Worm (Caenorhabditis elegans): Measurements from ENCODE around the gene T09F5.2.

The T09F5.2 gene

DNA sequence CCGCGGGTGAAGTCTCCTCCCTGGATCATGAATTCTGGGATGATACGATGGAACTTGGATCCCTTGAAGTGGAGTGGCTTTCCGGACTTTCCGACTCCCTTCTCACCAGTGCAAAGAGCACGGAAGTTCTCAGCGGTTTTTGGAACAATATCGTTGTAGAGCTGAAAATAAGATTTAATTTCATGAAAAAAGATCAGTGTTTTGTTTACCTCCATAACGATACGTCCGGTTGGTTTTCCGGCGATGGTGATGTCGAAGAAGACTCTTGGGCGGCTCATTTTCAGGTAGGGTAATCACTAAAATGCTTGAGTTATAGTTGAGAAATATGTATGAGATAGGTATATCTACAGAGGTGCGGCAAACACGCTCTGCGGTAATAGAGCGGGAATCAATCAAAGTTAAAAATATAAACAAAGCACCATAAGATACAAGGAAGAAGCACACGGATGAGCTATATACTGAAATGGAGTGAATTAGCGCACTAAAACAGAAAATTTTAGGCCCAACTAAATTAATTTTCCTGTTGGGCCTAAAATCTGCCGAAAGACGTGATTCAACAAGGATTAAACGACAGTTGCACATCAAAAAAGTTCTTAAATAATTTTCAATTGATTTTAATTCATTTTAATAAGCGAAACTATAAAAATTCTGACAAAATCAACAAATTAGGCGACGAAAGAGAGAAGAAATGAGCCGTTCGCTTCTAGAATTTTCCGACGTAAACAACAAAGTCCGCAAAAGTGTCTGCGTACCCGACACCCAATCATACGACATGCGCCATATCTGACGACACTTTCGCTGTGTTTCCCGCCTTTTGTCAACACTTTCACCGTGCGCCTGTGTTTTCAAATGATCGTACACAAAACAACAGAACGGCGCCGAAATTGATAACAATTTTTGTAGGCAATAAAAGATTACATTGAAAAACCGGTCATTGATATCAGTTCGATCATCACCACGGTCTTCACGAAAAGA, 36.6 kb downstream of the T09F5.2 start, which contains the start of the genes cyn-7 and bath-36 (continued):
- no peak for TF ChIP-seq ztf-28 (GFP tag; IDR thresholded peaks at IDR 0.05)
- 0 out of 2 replicates have a peak, but pooled peaks have one; percentile 31 for TF ChIP-seq C06A6.2 (GFP tag; conservative IDR thresholded peaks at IDR 0.05)
- TF ChIP-seq F37B4.10 (GFP tag; IDR thresholded peaks at IDR 0.05) = no peak
- no peak for TF ChIP-seq egrh-3 (GFP tag; IDR thresholded peaks at IDR 0.05)
- TF ChIP-seq lsl-1 (GFP tag; optimal IDR thresholded peaks at IDR 0.05) = peak; percentile 49
- TF ChIP-seq somi-1 (GFP tag; optimal IDR thresholded peaks at IDR 0.05) = no peak
- no peak for TF ChIP-seq snpc-1.1 (tag; optimal IDR thresholded peaks at IDR 0.05; ENCODE audit: insufficient read depth)
- TF ChIP-seq ceh-100 (GFP tag; IDR thresholded peaks at IDR 0.05) = peak; percentile 44; the same call in 1 of the 2 replicates
- TF ChIP-seq nhr-80 (tag; optimal IDR thresholded peaks at IDR 0.05) = peak; percentile 80
- TF ChIP-seq F23B12.7 (tag; optimal IDR thresholded peaks at IDR 0.05; ENCODE audit: insufficient read depth) = peak; percentile 67
- peak; percentile 52 for TF ChIP-seq dpl-1 (GFP tag; optimal IDR thresholded peaks at IDR 0.05)
- no peak for TF ChIP-seq sea-2 (GFP tag; IDR thresholded peaks at IDR 0.05)
- no peak for TF ChIP-seq him-1 (tag; optimal IDR thresholded peaks at IDR 0.05)
- no peak for TF ChIP-seq nfya-2 (GFP tag; IDR thresholded peaks at IDR 0.05)
- no peak for TF ChIP-seq athp-1 (tag; optimal IDR thresholded peaks at IDR 0.05)
- TF ChIP-seq rcor-1 (GFP tag; IDR thresholded peaks at IDR 0.05) = peak; percentile 58
- no peak for TF ChIP-seq aptf-2 (GFP tag; conservative IDR thresholded peaks at IDR 0.05)
- no peak for TF ChIP-seq lsy-27 (tag; optimal IDR thresholded peaks at IDR 0.05; ENCODE audit: borderline replicate concordance, insufficient read depth)
- TF ChIP-seq mel-28 (tag; optimal IDR thresholded peaks at IDR 0.05; ENCODE audit: borderline replicate concordance) = no peak
- TF ChIP-seq Y79H2A.3 (GFP tag; conservative IDR thresholded peaks at IDR 0.05) = no peak
- TF ChIP-seq B0261.1 (tag; optimal IDR thresholded peaks at IDR 0.05) = peak; percentile 7
- TF ChIP-seq F33H1.4 (GFP tag; IDR thresholded peaks at IDR 0.05) = peak; percentile 56
- TF ChIP-seq let-607 (tag; optimal IDR thresholded peaks at IDR 0.05) = peak in 1 of 2 experiments; percentile 63
- TF ChIP-seq ceh-27 (GFP tag; optimal IDR thresholded peaks at IDR 0.05) = no peak
- no peak for TF ChIP-seq rec-8 (tag; optimal IDR thresholded peaks at IDR 0.05)
- no peak for TF ChIP-seq bed-1 (GFP tag; IDR thresholded peaks at IDR 0.05)
- no peak for TF ChIP-seq nhr-90 (tag; optimal IDR thresholded peaks at IDR 0.05)
- TF ChIP-seq nhr-27 (tag; optimal IDR thresholded peaks at IDR 0.05) = no peak
- peak; percentile 15 for TF ChIP-seq F49E8.2 (tag; optimal IDR thresholded peaks at IDR 0.05; ENCODE audit: insufficient read depth)
- TF ChIP-seq snpc-1.3 (tag; optimal IDR thresholded peaks at IDR 0.05; ENCODE audit: insufficient read depth) = peak; percentile 38
- TF ChIP-seq let-526 (GFP tag; IDR thresholded peaks at IDR 0.05) = no peak
- TF ChIP-seq pha-4 (tag; optimal IDR thresholded peaks at IDR 0.05) = peak; percentile 36
- no peak for TF ChIP-seq F57A8.1 (GFP tag; optimal IDR thresholded peaks at IDR 0.05)
- TF ChIP-seq attf-6 (GFP tag; IDR thresholded peaks at IDR 0.05) = no peak
- TF ChIP-seq sptf-2 (GFP tag; optimal IDR thresholded peaks at IDR 0.05) = no peak
- no peak for TF ChIP-seq nhr-120 (GFP tag; IDR thresholded peaks at IDR 0.05)
- TF ChIP-seq T07F8.4 (tag; optimal IDR thresholded peaks at IDR 0.05) = no peak
- peak; percentile 72 for TF ChIP-seq ZK185.1 (tag; optimal IDR thresholded peaks at IDR 0.05; ENCODE audit: poor library complexity, severe bottlenecking)
- TF ChIP-seq hsf-1 (GFP tag; IDR thresholded peaks at IDR 0.05) = peak; percentile 99
- no peak for TF ChIP-seq ceh-58 (GFP tag; IDR thresholded peaks at IDR 0.05)
- no peak for TF ChIP-seq ceh-40 (GFP tag; IDR thresholded peaks at IDR 0.05)
- 0 out of 2 replicates have a peak, but pooled peaks have one; percentile 26 for TF ChIP-seq C17E4.6 (GFP tag; IDR thresholded peaks at IDR 0.05)
- peak; percentile 28 for TF ChIP-seq rpc-1 (optimal IDR thresholded peaks at IDR 0.05)
- no peak for TF ChIP-seq rpc-1 (tag; optimal IDR thresholded peaks at IDR 0.05)
- peak; percentile 68 for TF ChIP-seq dox-1 (GFP tag; IDR thresholded peaks at IDR 0.05)

All from whole organism, young adult.